Fruit fly (Drosophila melanogaster) Kc167 (cell line): ENCODE measurements around the gene CG32625.

Source experiments
- h ChIP-seq: fragments of >200 bp; optimal IDR thresholded peaks from 3 replicates; lab custom pipeline; 2018; ENCODE audit warnings: missing external identifiers
- insv ChIP-seq: fragments of >200 bp; optimal IDR thresholded peaks from 3 replicates; lab custom pipeline; 2018; ENCODE audit warnings: missing external identifiers
- ttk ChIP-seq: sonication (Bioruptor generic); optimal IDR thresholded peaks from 2 replicates; lab custom pipeline; 2017; ENCODE audit warnings: missing external identifiers

DNA sequence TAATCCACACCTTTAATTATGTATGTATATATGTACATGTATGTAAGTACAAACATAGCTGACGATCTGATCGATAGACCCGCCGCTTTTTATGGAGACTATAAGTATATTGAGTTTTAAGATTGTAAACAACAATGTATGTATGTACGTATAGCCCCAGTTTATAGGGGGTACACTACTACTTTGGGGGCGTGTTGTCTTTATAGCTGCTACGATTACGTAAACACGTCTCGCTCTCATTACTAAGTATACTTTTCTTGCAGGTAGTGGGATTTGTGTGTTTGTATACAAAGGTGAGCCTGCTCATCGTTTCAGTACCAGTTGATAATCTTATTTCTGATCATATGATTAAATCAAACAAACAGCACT lies 6.8 kb downstream of the CG32625 start:
- TF ChIP-seq insv (lab: Kevin White, UChicago) = no peak
- no peak for TF ChIP-seq ttk
- TF ChIP-seq h = no peak
